Fruit fly (Drosophila melanogaster) whole organism, embryonic: ENCODE results near the gene Shc.
A peak's percentile ranks its signal among the peaks of the same experiment; 100 is the strongest.

Source experiments
- Abd-B ChIP-seq: fragments of 200-800 bp; sonication (Bioruptor generic); optimal IDR thresholded peaks from 2 replicates; lab custom pipeline; 2018; ENCODE audit warnings: missing biosample characterization, mild to moderate bottlenecking, missing genetic modification characterization, moderate library complexity
- B-H1 ChIP-seq: fragments of 200-800 bp; sonication (Bioruptor generic); IDR thresholded peaks from 3 replicates; pipeline ENCODE4 v1.3.6; 2022; ENCODE audit warnings: missing biosample characterization, missing genetic modification characterization
- CG10462 ChIP-seq: fragments of 200-800 bp; sonication (Bioruptor generic); optimal IDR thresholded peaks from 2 replicates; lab custom pipeline; 2016; ENCODE audit warnings: missing biosample characterization, missing genetic modification characterization
- CG11093 ChIP-seq: fragments of 200-800 bp; sonication (Bioruptor generic); IDR thresholded peaks from 3 replicates; pipeline ENCODE4 v1.3.6; 2022; ENCODE audit warnings: missing biosample characterization, missing genetic modification characterization
- CG12219 ChIP-seq: fragments of 200-800 bp; sonication (Bioruptor generic); optimal IDR thresholded peaks from 3 replicates; lab custom pipeline; 2018; ENCODE audit warnings: missing biosample characterization, mild to moderate bottlenecking, missing genetic modification characterization
- CG13424 ChIP-seq: fragments of 200-800 bp; sonication (Bioruptor generic); optimal IDR thresholded peaks from 2 replicates; lab custom pipeline; 2019; ENCODE audit warnings: missing biosample characterization, mild to moderate bottlenecking, missing genetic modification characterization, moderate library complexity
- CG14860 ChIP-seq: fragments of 200-800 bp; sonication (Bioruptor generic); IDR thresholded peaks from 3 replicates; pipeline ENCODE4 v1.3.6; 2022; ENCODE audit warnings: missing biosample characterization, missing genetic modification characterization; ENCODE audit not compliant: partially characterized antibody
- CG14965 ChIP-seq: fragments of 200-800 bp; sonication (Bioruptor generic); optimal IDR thresholded peaks from 2 replicates; lab custom pipeline; 2016; ENCODE audit warnings: missing biosample characterization, missing genetic modification characterization, borderline replicate concordance
- CG15073 ChIP-seq: fragments of 200-800 bp; sonication (Bioruptor generic); optimal IDR thresholded peaks from 2 replicates; lab custom pipeline; 2016; ENCODE audit warnings: missing biosample characterization, missing genetic modification characterization
- CG1602 ChIP-seq: fragments of 200-800 bp; sonication (Bioruptor generic); optimal IDR thresholded peaks from 3 replicates; lab custom pipeline; 2016; ENCODE audit warnings: missing biosample characterization, missing genetic modification characterization
- CG17328 ChIP-seq: fragments of 200-800 bp; sonication (Bioruptor generic); IDR thresholded peaks from 2 replicates; pipeline ENCODE4 v1.3.6; 2022; ENCODE audit warnings: missing biosample characterization, missing genetic modification characterization
- CG17802 ChIP-seq: fragments of 200-800 bp; sonication (Bioruptor generic); optimal IDR thresholded peaks from 2 replicates; lab custom pipeline; 2018; ENCODE audit warnings: missing biosample characterization, mild to moderate bottlenecking, missing genetic modification characterization, moderate library complexity
- CG3065 ChIP-seq: fragments of 200-800 bp; sonication (Bioruptor generic); optimal IDR thresholded peaks from 2 replicates; lab custom pipeline; 2016; ENCODE audit warnings: missing biosample characterization, missing genetic modification characterization
- CG3163 ChIP-seq: fragments of 200-800 bp; sonication (Bioruptor generic); optimal IDR thresholded peaks from 3 replicates; lab custom pipeline; 2016; ENCODE audit warnings: missing biosample characterization, missing genetic modification characterization
- CG42726 ChIP-seq: fragments of 200-800 bp; sonication (Bioruptor generic); IDR thresholded peaks from 2 replicates; pipeline ENCODE4 v1.3.6; 2022; ENCODE audit warnings: missing biosample characterization, missing genetic modification characterization; ENCODE audit not compliant: partially characterized antibody
- CG5953 ChIP-seq: fragments of 200-800 bp; sonication (Bioruptor generic); IDR thresholded peaks from 2 replicates; pipeline ENCODE4 v1.3.6; 2022; ENCODE audit warnings: missing biosample characterization, missing genetic modification characterization
- CG7271 ChIP-seq: fragments of 200-800 bp; sonication (Bioruptor generic); optimal IDR thresholded peaks from 2 replicates; lab custom pipeline; 2018; ENCODE audit warnings: missing biosample characterization, mild to moderate bottlenecking, missing genetic modification characterization, moderate library complexity
- CG7556 ChIP-seq: fragments of 200-800 bp; sonication (Bioruptor generic); optimal IDR thresholded peaks from 2 replicates; lab custom pipeline; 2017; ENCODE audit warnings: missing biosample characterization, mild to moderate bottlenecking, missing genetic modification characterization
- CG7786 ChIP-seq: fragments of 200-800 bp; sonication (Bioruptor generic); optimal IDR thresholded peaks from 2 replicates; lab custom pipeline; 2016; ENCODE audit warnings: missing biosample characterization, missing genetic modification characterization
- CG8944 ChIP-seq: fragments of 200-800 bp; sonication (Bioruptor generic); optimal IDR thresholded peaks from 3 replicates; lab custom pipeline; 2016; ENCODE audit warnings: missing biosample characterization, missing genetic modification characterization
- CG9437 ChIP-seq: fragments of 200-800 bp; sonication (Bioruptor generic); optimal IDR thresholded peaks from 2 replicates; lab custom pipeline; 2018; ENCODE audit warnings: missing biosample characterization, mild to moderate bottlenecking, missing genetic modification characterization
- CTCF ChIP-seq: fragments of 200-800 bp; sonication (Bioruptor generic); optimal IDR thresholded peaks from 2 replicates; lab custom pipeline; 2017; ENCODE audit warnings: missing biosample characterization, mild to moderate bottlenecking, missing genetic modification characterization, moderate library complexity
- Dbx ChIP-seq: fragments of 200-800 bp; sonication (Bioruptor generic); IDR thresholded peaks from 3 replicates; pipeline ENCODE4 v1.3.6; 2022; ENCODE audit warnings: missing biosample characterization, missing genetic modification characterization
- Fer1 ChIP-seq: fragments of 200-800 bp; sonication (Bioruptor generic); optimal IDR thresholded peaks from 2 replicates; lab custom pipeline; 2017; ENCODE audit warnings: missing biosample characterization, mild to moderate bottlenecking, missing genetic modification characterization
- Hr51 ChIP-seq, 2 experiments: fragments of 200-800 bp; sonication (Bioruptor generic); optimal IDR thresholded peaks; 2 replicates in 1 of 2; 3 replicates in 1 of 2; lab custom pipeline; 2016 to 2018; ENCODE audit warnings: missing biosample characterization in 2 of 2, missing genetic modification characterization in 2 of 2, mild to moderate bottlenecking in 1 of 2, moderate library complexity in 1 of 2
- Lim3 ChIP-seq: fragments of 200-800 bp; sonication (Bioruptor generic); IDR thresholded peaks from 2 replicates; pipeline ENCODE4 v1.3.6; 2022; ENCODE audit warnings: missing biosample characterization, missing genetic modification characterization
- Oli ChIP-seq: fragments of 200-800 bp; sonication (Bioruptor generic); optimal IDR thresholded peaks from 2 replicates; lab custom pipeline; 2018; ENCODE audit warnings: missing biosample characterization, mild to moderate bottlenecking, missing genetic modification characterization, moderate library complexity
- Rfx ChIP-seq: fragments of 200-800 bp; sonication (Bioruptor generic); IDR thresholded peaks from 2 replicates; pipeline ENCODE4 v1.3.6; 2022; ENCODE audit warnings: missing biosample characterization, missing genetic modification characterization
- Stat92E ChIP-seq, 3 experiments: fragments of >200 bp in 2 of 3; fragments of 200-800 bp in 1 of 3; sonication (Bioruptor generic) in 1 of 3; optimal IDR thresholded peaks; 2 replicates each; lab custom pipeline; 2017 to 2019; ENCODE audit warnings: missing biosample characterization in 3 of 3, missing genetic modification characterization in 3 of 3, mild to moderate bottlenecking in 1 of 3, moderate library complexity in 1 of 3
- Xbp1 ChIP-seq: fragments of 200-800 bp; sonication (Bioruptor generic); optimal IDR thresholded peaks from 3 replicates; lab custom pipeline; 2016; ENCODE audit warnings: missing biosample characterization, mild to moderate bottlenecking, missing genetic modification characterization
- ac ChIP-seq: fragments of 200-800 bp; sonication (Bioruptor generic); optimal IDR thresholded peaks from 3 replicates; lab custom pipeline; 2017; ENCODE audit warnings: missing biosample characterization, mild to moderate bottlenecking, missing genetic modification characterization
- al ChIP-seq: fragments of 200-800 bp; sonication (Bioruptor generic); IDR thresholded peaks from 2 replicates; pipeline ENCODE4 v1.3.6; 2022; ENCODE audit warnings: missing biosample characterization, missing genetic modification characterization
- aop ChIP-seq: fragments of 200-800 bp; sonication (Bioruptor generic); IDR thresholded peaks from 2 replicates; pipeline ENCODE4 v1.3.6; 2022; ENCODE audit warnings: missing biosample characterization, missing genetic modification characterization
- ap ChIP-seq: fragments of 200-800 bp; sonication (Bioruptor generic); IDR thresholded peaks from 2 replicates; pipeline ENCODE4 v1.3.6; 2022; ENCODE audit warnings: missing biosample characterization, missing genetic modification characterization
- ase ChIP-seq: fragments of 200-800 bp; sonication (Bioruptor generic); IDR thresholded peaks from 3 replicates; pipeline ENCODE4 v1.3.6; 2022; ENCODE audit warnings: missing biosample characterization, missing genetic modification characterization
- cas ChIP-seq: fragments of 200-800 bp; sonication (Bioruptor generic); IDR thresholded peaks from 2 replicates; pipeline ENCODE4 v1.3.6; 2022; ENCODE audit warnings: missing biosample characterization, missing genetic modification characterization
- corto ChIP-seq: fragments of 200-800 bp; sonication (Bioruptor generic); optimal IDR thresholded peaks from 2 replicates; lab custom pipeline; 2016; ENCODE audit warnings: missing biosample characterization, mild to moderate bottlenecking, missing genetic modification characterization, moderate library complexity
- croc ChIP-seq: fragments of 200-800 bp; sonication (Bioruptor generic); conservative IDR thresholded peaks from 3 replicates; pipeline ENCODE4 v1.3.6; 2022; ENCODE audit warnings: missing biosample characterization, missing genetic modification characterization
- ftz-f1 ChIP-seq: fragments of 200-800 bp; sonication (Bioruptor generic); optimal IDR thresholded peaks from 2 replicates; lab custom pipeline; 2016; ENCODE audit warnings: missing biosample characterization, missing genetic modification characterization
- grn ChIP-seq: fragments of 200-800 bp; sonication (Bioruptor generic); optimal IDR thresholded peaks from 3 replicates; lab custom pipeline; 2017; ENCODE audit warnings: missing biosample characterization, missing genetic modification characterization
- gt ChIP-seq: fragments of 200-800 bp; sonication (Bioruptor generic); IDR thresholded peaks from 2 replicates; pipeline ENCODE4 v1.3.6; 2022; ENCODE audit warnings: missing biosample characterization, missing genetic modification characterization
- insv ChIP-seq, 2 experiments: fragments of 200-800 bp; sonication (Bioruptor generic); optimal IDR thresholded peaks; 3 replicates each; lab custom pipeline; 2016 to 2018; ENCODE audit warnings: missing biosample characterization in 2 of 2, missing genetic modification characterization in 2 of 2
- luna ChIP-seq: fragments of 200-800 bp; sonication (Bioruptor generic); optimal IDR thresholded peaks from 2 replicates; lab custom pipeline; 2016; ENCODE audit warnings: missing biosample characterization, missing genetic modification characterization
- pfk ChIP-seq: fragments of 200-800 bp; sonication (Bioruptor generic); optimal IDR thresholded peaks from 2 replicates; lab custom pipeline; 2018; ENCODE audit warnings: missing biosample characterization, mild to moderate bottlenecking, missing genetic modification characterization, moderate library complexity
- prd ChIP-seq, 3 experiments: fragments of >200 bp in 2 of 3; fragments of 200-800 bp in 1 of 3; sonication (Bioruptor generic) in 1 of 3; optimal IDR thresholded peaks in 2 of 3; IDR thresholded peaks in 1 of 3; 2 replicates in 2 of 3; 3 replicates in 1 of 3; pipeline versions ENCODE4 v1.3.6 to Lab custom; 2017 to 2022; ENCODE audit warnings: missing biosample characterization in 1 of 3, missing genetic modification characterization in 1 of 3
- pros ChIP-seq: fragments of 200-800 bp; sonication (Bioruptor generic); optimal IDR thresholded peaks from 3 replicates; lab custom pipeline; 2019; ENCODE audit warnings: missing biosample characterization, mild to moderate bottlenecking, missing genetic modification characterization, moderate library complexity
- rib ChIP-seq: fragments of 200-800 bp; sonication (Bioruptor generic); IDR thresholded peaks from 2 replicates; pipeline ENCODE4 v1.3.6; 2022; ENCODE audit warnings: missing biosample characterization, missing genetic modification characterization
- sd ChIP-seq: fragments of 200-800 bp; sonication (Bioruptor generic); optimal IDR thresholded peaks from 3 replicates; lab custom pipeline; 2018; ENCODE audit warnings: missing biosample characterization, mild to moderate bottlenecking, missing genetic modification characterization, moderate library complexity
- so ChIP-seq: fragments of 200-800 bp; sonication (Bioruptor generic); IDR thresholded peaks from 3 replicates; pipeline ENCODE4 v1.3.6; 2022; ENCODE audit warnings: missing biosample characterization, missing genetic modification characterization
- tgo ChIP-seq: fragments of 200-800 bp; sonication (Bioruptor generic); IDR thresholded peaks from 3 replicates; pipeline ENCODE4 v1.3.6; 2022; ENCODE audit warnings: missing biosample characterization, missing genetic modification characterization
- zfh1 ChIP-seq: fragments of 200-800 bp; sonication (Bioruptor generic); IDR thresholded peaks from 3 replicates; pipeline ENCODE4 v1.3.6; 2022; ENCODE audit warnings: missing biosample characterization, missing genetic modification characterization

Gene Shc

dm6 chr3L:9468261-9468890 is 41.6 kb downstream of the Shc start (continued):
- TF ChIP-seq CG5953: no peak
- no peak for TF ChIP-seq zfh1 (GFP tag; lab: Robert Waterston, UW)
- TF ChIP-seq grn (GFP tag; lab: Kevin White, UChicago): no peak
- TF ChIP-seq CG42726: no peak
- no peak for TF ChIP-seq ac (GFP tag; lab: Kevin White, UChicago)
- no peak for TF ChIP-seq CG7271 (tag; lab: Kevin White, UChicago)
- no peak for TF ChIP-seq ftz-f1 (GFP tag; lab: Kevin White, UChicago)
- no peak for TF ChIP-seq ase
- TF ChIP-seq CG3065: no peak
- no peak for TF ChIP-seq ap (GFP tag; lab: Robert Waterston, UW)
- TF ChIP-seq gt: no peak
- TF ChIP-seq luna: no peak
- TF ChIP-seq CG7556 (GFP tag; lab: Kevin White, UChicago): peak; percentile 56
- no peak for TF ChIP-seq CTCF (GFP tag; lab: Kevin White, UChicago)
- TF ChIP-seq CG13424: peak; percentile 4
- no peak for TF ChIP-seq CG17802 (tag; lab: Kevin White, UChicago)
- peak; percentile 13 for TF ChIP-seq CG7786
- TF ChIP-seq insv (GFP tag; optimal IDR thresholded peaks at IDR 0.05; lab: Kevin White, UChicago): no peak
- no peak for TF ChIP-seq corto
- no peak for TF ChIP-seq prd (optimal IDR thresholded peaks at IDR 0.05; lab: Kevin White, UChicago)
- no peak for TF ChIP-seq prd (GFP tag; IDR thresholded peaks at IDR 0.05; lab: Robert Waterston, UW)
- no peak for TF ChIP-seq B-H1 (GFP tag; lab: Robert Waterston, UW)
- no peak for TF ChIP-seq tgo (GFP tag; lab: Robert Waterston, UW)
- TF ChIP-seq CG3163 (GFP tag; lab: Kevin White, UChicago): no peak
- TF ChIP-seq croc (GFP tag; lab: Robert Waterston, UW): no peak
- no peak for TF ChIP-seq pros
- TF ChIP-seq Hr51 (GFP tag; optimal IDR thresholded peaks at IDR 0.05; lab: Kevin White, UChicago): peak in 1 of 2 experiments; percentile 24
- TF ChIP-seq Oli: peak; percentile 31
- no peak for TF ChIP-seq pfk (GFP tag; lab: Kevin White, UChicago)
- TF ChIP-seq CG14860 (GFP tag; lab: Robert Waterston, UW): no peak
- TF ChIP-seq CG15073 (GFP tag; lab: Kevin White, UChicago): no peak
- TF ChIP-seq CG10462 (GFP tag; lab: Kevin White, UChicago): no peak
- TF ChIP-seq CG14965 (GFP tag; lab: Kevin White, UChicago): no peak
- no peak for TF ChIP-seq cas (GFP tag; lab: Robert Waterston, UW)
- no peak for TF ChIP-seq al
- TF ChIP-seq Stat92E (GFP tag; optimal IDR thresholded peaks at IDR 0.05; lab: Kevin White, UChicago): no peak
- peak; percentile 44 for TF ChIP-seq Fer1 (GFP tag; lab: Kevin White, UChicago)
- TF ChIP-seq Xbp1 (GFP tag; lab: Kevin White, UChicago): peak; percentile 26
- no peak for TF ChIP-seq Dbx (GFP tag; lab: Robert Waterston, UW)
- peak; percentile 11 for TF ChIP-seq CG9437 (GFP tag; lab: Kevin White, UChicago)
- no peak for TF ChIP-seq CG11093 (GFP tag; lab: Robert Waterston, UW)
- TF ChIP-seq CG17328 (GFP tag; lab: Robert Waterston, UW): no peak
- no peak for TF ChIP-seq CG12219 (GFP tag; lab: Kevin White, UChicago)
- TF ChIP-seq CG1602 (GFP tag; lab: Kevin White, UChicago): no peak
- no peak for TF ChIP-seq rib (GFP tag; lab: Robert Waterston, UW)
- TF ChIP-seq Rfx (GFP tag; lab: Robert Waterston, UW): no peak
- TF ChIP-seq sd (tag; lab: Kevin White, UChicago): no peak
- TF ChIP-seq so (GFP tag; lab: Robert Waterston, UW): no peak
- no peak for TF ChIP-seq Lim3 (GFP tag; lab: Robert Waterston, UW)
- TF ChIP-seq CG8944 (GFP tag; lab: Kevin White, UChicago): no peak
- TF ChIP-seq Abd-B (GFP tag; lab: Kevin White, UChicago): no peak
- no peak for TF ChIP-seq aop (GFP tag; lab: Robert Waterston, UW)
